Worm (Caenorhabditis elegans): Measurements from ENCODE around the gene B0478.3.
A peak's percentile ranks its signal among the peaks of the same experiment; 100 is the strongest.

B0478.3 gene

DNA sequence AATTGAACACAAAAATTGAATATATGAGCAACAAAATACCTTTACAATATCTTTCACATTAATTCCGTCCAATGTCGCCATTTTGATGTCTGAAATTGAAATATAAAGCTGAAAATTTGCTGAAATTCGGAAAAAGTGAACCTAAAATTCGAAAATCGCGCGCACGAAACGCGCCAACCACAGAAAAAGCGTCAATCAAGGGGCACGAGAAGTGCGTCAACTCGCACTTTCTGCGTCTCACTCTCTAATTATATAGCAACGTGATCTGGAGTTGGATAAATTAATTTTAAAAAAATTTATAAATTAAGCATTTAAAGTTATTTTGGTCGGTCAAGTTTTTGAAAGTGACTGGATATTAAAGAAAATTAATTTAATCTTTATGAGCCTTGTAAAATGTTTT is 45.1 kb downstream of the B0478.3 start, which contains the start of gene ruvb-2 (continued):
- TF ChIP-seq rec-8 (tag; optimal IDR thresholded peaks at IDR 0.05) (no peak), snpc-4 (GFP tag; optimal IDR thresholded peaks at IDR 0.05) (peak; percentile 74), snpc-4 (tag; optimal IDR thresholded peaks at IDR 0.05) (peak; percentile 79 to 91 (median 86)), F57A8.1 (GFP tag; optimal IDR thresholded peaks at IDR 0.05) (no peak), F23B12.7 (tag; optimal IDR thresholded peaks at IDR 0.05; ENCODE audit: insufficient read depth) (peak; percentile 71), pbrm-1 (GFP tag; IDR thresholded peaks at IDR 0.05) (peak; percentile 70; the same call in 1 of the 2 replicates), mel-28 (tag; optimal IDR thresholded peaks at IDR 0.05; ENCODE audit: borderline replicate concordance) (no peak), C06A6.2 (GFP tag; conservative IDR thresholded peaks at IDR 0.05) (no peak; the same call in 1 of the 2 replicates), lir-1 (GFP tag; conservative IDR thresholded peaks at IDR 0.05) (0 out of 2 replicates have a peak, but pooled peaks have one; percentile 31), Y56A3A.18 (GFP tag; IDR thresholded peaks at IDR 0.05) (0 out of 2 replicates have a peak, but pooled peaks have one; percentile 22), tbx-9 (tag; optimal IDR thresholded peaks at IDR 0.05; ENCODE audit: borderline replicate concordance) (no peak), F33H1.4 (GFP tag; IDR thresholded peaks at IDR 0.05) (peak; percentile 77), snpc-3.4 (tag; optimal IDR thresholded peaks at IDR 0.05) (peak; percentile 63), ekl-4 (GFP tag; IDR thresholded peaks at IDR 0.05) (peak; percentile 54; the same call in 1 of the 2 replicates), lin-35 (GFP tag; optimal IDR thresholded peaks at IDR 0.05) (peak in 1 of 3 experiments; percentile 81), cebp-2 (GFP tag; IDR thresholded peaks at IDR 0.05) (no peak), rcor-1 (GFP tag; IDR thresholded peaks at IDR 0.05) (peak; percentile 72), attf-3 (GFP tag; conservative IDR thresholded peaks at IDR 0.05) (peak; percentile 65; the same call in 1 of the 2 replicates), K12H6.12 (tag; optimal IDR thresholded peaks at IDR 0.05) (peak; percentile 22), ceh-91 (GFP tag; IDR thresholded peaks at IDR 0.05) (peak; percentile 36), athp-1 (tag; optimal IDR thresholded peaks at IDR 0.05) (peak; percentile 73), ztf-3 (GFP tag; optimal IDR thresholded peaks at IDR 0.05) (no peak), sea-2 (GFP tag; IDR thresholded peaks at IDR 0.05) (no peak), hmg-1.2 (GFP tag; IDR thresholded peaks at IDR 0.05) (peak; percentile 57), lin-54 (GFP tag; optimal IDR thresholded peaks at IDR 0.05) (peak; percentile 91), B0035.1 (tag; optimal IDR thresholded peaks at IDR 0.05) (no peak), D2030.7 (GFP tag; IDR thresholded peaks at IDR 0.05) (peak; percentile 51; the same call in 1 of the 2 replicates), tbp1 (GFP tag; optimal IDR thresholded peaks at IDR 0.05) (peak; percentile 70), snpc-1.1 (tag; optimal IDR thresholded peaks at IDR 0.05; ENCODE audit: insufficient read depth) (peak; percentile 31), B0336.3 (GFP tag; IDR thresholded peaks at IDR 0.05) (no peak; the same call in 1 of the 2 replicates)

DNA sequence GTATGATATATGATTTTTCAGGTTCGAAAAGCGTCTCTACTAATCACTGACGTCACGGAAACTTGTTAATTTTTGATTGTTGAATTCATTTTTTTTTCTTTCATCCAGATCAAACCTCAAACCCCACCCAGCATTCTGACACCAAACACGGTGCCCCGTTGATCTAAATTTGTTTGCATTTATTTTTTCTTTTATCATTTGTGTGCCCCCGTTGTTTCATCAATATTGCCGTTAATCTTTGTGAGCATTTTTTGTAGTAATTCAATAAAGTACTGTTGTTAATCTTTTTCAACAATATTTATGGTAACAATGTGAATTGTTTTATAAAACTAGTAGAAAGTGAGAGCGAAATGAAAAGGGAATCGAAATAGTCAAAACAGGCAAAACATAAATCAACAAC is 47.6 kb downstream of the B0478.3 start:
- TF ChIP-seq ceh-40 (GFP tag; IDR thresholded peaks at IDR 0.05) (no peak), repo-1 (tag; optimal IDR thresholded peaks at IDR 0.05) (no peak), ceh-58 (GFP tag; IDR thresholded peaks at IDR 0.05) (no peak), let-526 (GFP tag; IDR thresholded peaks at IDR 0.05) (no peak), ztf-22 (GFP tag; optimal IDR thresholded peaks at IDR 0.05) (no peak), chd-7 (tag; optimal IDR thresholded peaks at IDR 0.05) (no peak), efl-1 (GFP tag; optimal IDR thresholded peaks at IDR 0.05) (no peak), B0019.2 (GFP tag; conservative IDR thresholded peaks at IDR 0.05) (no peak), gei-17 (GFP tag; optimal IDR thresholded peaks at IDR 0.05) (no peak), nfya-1 (tag; optimal IDR thresholded peaks at IDR 0.05; ENCODE audit: borderline replicate concordance, insufficient read depth) (no peak), F10E7.11 (tag; optimal IDR thresholded peaks at IDR 0.05) (no peak), ztf-3 (GFP tag; optimal IDR thresholded peaks at IDR 0.05) (no peak), hlh-12 (tag; optimal IDR thresholded peaks at IDR 0.05) (no peak), nhr-90 (tag; optimal IDR thresholded peaks at IDR 0.05) (no peak), B0261.1 (tag; optimal IDR thresholded peaks at IDR 0.05) (no peak), lag-1 (GFP tag; IDR thresholded peaks at IDR 0.05) (no peak), ztf-6 (GFP tag; IDR thresholded peaks at IDR 0.05) (no peak), nfya-2 (GFP tag; IDR thresholded peaks at IDR 0.05) (no peak), hsf-1 (GFP tag; IDR thresholded peaks at IDR 0.05) (no peak), tbx-9 (tag; optimal IDR thresholded peaks at IDR 0.05; ENCODE audit: borderline replicate concordance) (no peak), madf-6 (GFP tag; IDR thresholded peaks at IDR 0.05) (no peak)
